Worm (Caenorhabditis elegans): Measurements from ENCODE around the gene arrd-12.

- TF ChIP-seq W03F9.2 (tag; optimal IDR thresholded peaks at IDR 0.05), result no peak
- no peak for TF ChIP-seq him-1 (tag; optimal IDR thresholded peaks at IDR 0.05)
These were observed 22.8 kb downstream of the arrd-12 start for ce11 chrII:13788813-13789212.
